Worm (Caenorhabditis elegans) whole organism, young adult: Measurements from ENCODE around the gene C45B11.5.

Source experiments
- die-1 ChIP-seq: sonication (generic microtip); optimal IDR thresholded peaks from 2 replicates; lab custom pipeline; 2016; ENCODE audit warnings: missing genotype, mild to moderate bottlenecking, missing genetic modification characterization, missing compliant biosample characterization
- lin-26 ChIP-seq: fragments of 200-800 bp; sonication (Bioruptor generic); IDR thresholded peaks from 2 replicates; pipeline ENCODE4 v1.3.6; 2022; ENCODE audit warnings: missing genetic modification reagents, missing genetic modification characterization, missing compliant biosample characterization

Gene C45B11.5

DNA sequence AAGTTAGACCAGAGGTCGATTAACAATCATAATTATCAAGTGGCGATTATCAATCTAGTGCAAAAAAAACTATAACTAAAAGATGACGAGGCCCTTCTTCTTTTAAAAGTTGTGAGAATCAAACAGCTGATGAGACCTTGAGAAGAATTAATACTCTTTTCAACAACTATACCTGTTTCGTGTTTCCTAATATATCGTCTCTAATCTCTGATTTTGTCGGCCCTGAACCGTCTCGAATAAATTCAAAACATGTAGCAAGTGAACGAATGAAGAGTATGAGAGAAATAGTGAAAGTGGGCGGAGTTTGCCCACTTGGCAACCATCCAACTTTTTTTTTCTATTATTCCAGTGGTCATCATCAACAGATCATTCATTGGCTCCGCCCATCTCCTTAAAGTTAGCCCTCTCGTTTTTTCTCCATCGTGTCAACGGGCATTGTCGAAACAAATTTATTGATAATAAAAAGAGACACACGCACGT lies 46.0 kb downstream of the C45B11.5 start, which contains the start of gene Y42A5A.1:
Y42A5A.1 (plus strand) TSS at position 430 of the 480 bp plus-strand sequence.
- TF ChIP-seq die-1 (tag; lab: Kevin White, UChicago) (peak; percentile 13), lin-26 (no peak)
